Worm (Caenorhabditis elegans): ENCODE measurements around the gene grl-5.

Gene grl-5

DNA sequence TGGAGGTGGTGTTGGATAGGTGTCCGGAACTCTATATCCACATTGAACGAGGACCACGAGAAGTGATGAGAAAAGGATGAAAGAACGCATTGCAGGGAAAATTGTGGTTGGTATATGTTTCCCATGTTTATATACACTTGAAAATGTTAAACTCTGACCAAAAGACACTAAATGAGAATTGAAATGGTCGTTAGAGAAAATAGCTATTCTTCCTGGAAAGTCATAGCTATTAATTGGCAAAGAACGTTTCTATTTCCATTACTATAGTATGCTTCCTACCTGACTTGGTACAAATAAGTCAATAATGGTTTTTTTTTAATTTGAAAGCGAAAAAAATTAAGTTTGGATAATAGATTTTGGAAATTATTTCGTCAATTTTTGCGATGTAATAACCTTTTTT lies 2.2 kb upstream of the grl-5 start, which contains the start of gene Y47D7A.18:
Gene Y47D7A.18 (minus strand): TSS at position 101 of the 400 bp plus-strand sequence.
- TF ChIP-seq attf-5 (GFP tag; optimal IDR thresholded peaks at IDR 0.05) (no peak), K11D2.4 (GFP tag; IDR thresholded peaks at IDR 0.05) (no peak), rcor-1 (GFP tag; IDR thresholded peaks at IDR 0.05) (no peak), C06A6.2 (GFP tag; conservative IDR thresholded peaks at IDR 0.05) (no peak), xnd-1 (tag; optimal IDR thresholded peaks at IDR 0.05) (no peak), Y95B8A.8 (GFP tag; IDR thresholded peaks at IDR 0.05) (no peak), repo-1 (tag; optimal IDR thresholded peaks at IDR 0.05) (no peak), B0019.2 (GFP tag; conservative IDR thresholded peaks at IDR 0.05) (no peak), ztf-26 (tag; optimal IDR thresholded peaks at IDR 0.05) (no peak), T07F8.4 (tag; optimal IDR thresholded peaks at IDR 0.05) (no peak), hlh-12 (tag; optimal IDR thresholded peaks at IDR 0.05) (no peak), nhr-120 (GFP tag; IDR thresholded peaks at IDR 0.05) (no peak), lin-40 (tag; optimal IDR thresholded peaks at IDR 0.05) (no peak), snpc-4 (GFP tag; optimal IDR thresholded peaks at IDR 0.05) (no peak), snpc-4 (tag; optimal IDR thresholded peaks at IDR 0.05) (no peak), die-1 (tag; optimal IDR thresholded peaks at IDR 0.05) (no peak)

- TF ChIP-seq dpff-1 (tag; optimal IDR thresholded peaks at IDR 0.05) (no peak), bed-2 (GFP tag; IDR thresholded peaks at IDR 0.05) (no peak), mcd-1 (GFP tag; IDR thresholded peaks at IDR 0.05) (no peak), F57C9.4 (tag; optimal IDR thresholded peaks at IDR 0.05) (no peak), sdz-38 (tag; optimal IDR thresholded peaks at IDR 0.05) (no peak), ztf-22 (GFP tag; optimal IDR thresholded peaks at IDR 0.05) (no peak), sptf-2 (GFP tag; optimal IDR thresholded peaks at IDR 0.05) (no peak), Y53F4B.3 (GFP tag; IDR thresholded peaks at IDR 0.05) (no peak), zim-3 (tag; optimal IDR thresholded peaks at IDR 0.05) (no peak), let-607 (tag; optimal IDR thresholded peaks at IDR 0.05) (no peak), B0336.3 (GFP tag; IDR thresholded peaks at IDR 0.05) (no peak), F55B11.4 (tag; optimal IDR thresholded peaks at IDR 0.05; ENCODE audit: borderline replicate concordance, insufficient read depth) (no peak), F10E7.11 (tag; optimal IDR thresholded peaks at IDR 0.05) (no peak), ztf-26 (tag; optimal IDR thresholded peaks at IDR 0.05) (no peak), akir-1 (GFP tag; optimal IDR thresholded peaks at IDR 0.05) (no peak), madf-10 (tag; optimal IDR thresholded peaks at IDR 0.05) (no peak), nhr-80 (tag; optimal IDR thresholded peaks at IDR 0.05) (no peak), ekl-4 (GFP tag; IDR thresholded peaks at IDR 0.05) (no peak)
Measured at ce11 chrV:4411714-4412113, 2.7 kb downstream of the grl-5 start, which contains the start of gene Y47D7A.17. Y47D7A.17 (minus strand) TSS chrV:4411814.

- TF ChIP-seq mcd-1 (GFP tag; IDR thresholded peaks at IDR 0.05) (no peak), ets-4 (GFP tag; optimal IDR thresholded peaks at IDR 0.05) (no peak), madf-10 (tag; optimal IDR thresholded peaks at IDR 0.05) (no peak), Y53F4B.3 (GFP tag; IDR thresholded peaks at IDR 0.05) (no peak), die-1 (tag; optimal IDR thresholded peaks at IDR 0.05) (no peak), F57C9.4 (tag; optimal IDR thresholded peaks at IDR 0.05) (no peak), B0035.1 (tag; optimal IDR thresholded peaks at IDR 0.05) (no peak), hmg-20 (GFP tag; IDR thresholded peaks at IDR 0.05) (no peak), ztf-3 (GFP tag; optimal IDR thresholded peaks at IDR 0.05) (no peak), hsf-1 (GFP tag; IDR thresholded peaks at IDR 0.05) (no peak), F33H1.4 (GFP tag; IDR thresholded peaks at IDR 0.05) (no peak), hlh-12 (tag; optimal IDR thresholded peaks at IDR 0.05) (no peak), sea-2 (GFP tag; IDR thresholded peaks at IDR 0.05) (no peak), aptf-2 (GFP tag; conservative IDR thresholded peaks at IDR 0.05) (no peak), tbx-9 (tag; optimal IDR thresholded peaks at IDR 0.05; ENCODE audit: borderline replicate concordance) (no peak), efl-1 (GFP tag; optimal IDR thresholded peaks at IDR 0.05) (no peak), lsl-1 (GFP tag; optimal IDR thresholded peaks at IDR 0.05) (no peak), gei-17 (GFP tag; optimal IDR thresholded peaks at IDR 0.05) (no peak), dox-1 (GFP tag; IDR thresholded peaks at IDR 0.05) (no peak)
Measured at ce11 chrV:4410643-4411042, 3.8 kb downstream of the grl-5 start, which contains the start of gene Y47D7A.3. Y47D7A.3 (plus strand) TSS chrV:4410943.

Measured in whole organism, young adult.